Worm (Caenorhabditis elegans): Measurements from ENCODE around the gene clec-215.

clec-215 gene

DNA sequence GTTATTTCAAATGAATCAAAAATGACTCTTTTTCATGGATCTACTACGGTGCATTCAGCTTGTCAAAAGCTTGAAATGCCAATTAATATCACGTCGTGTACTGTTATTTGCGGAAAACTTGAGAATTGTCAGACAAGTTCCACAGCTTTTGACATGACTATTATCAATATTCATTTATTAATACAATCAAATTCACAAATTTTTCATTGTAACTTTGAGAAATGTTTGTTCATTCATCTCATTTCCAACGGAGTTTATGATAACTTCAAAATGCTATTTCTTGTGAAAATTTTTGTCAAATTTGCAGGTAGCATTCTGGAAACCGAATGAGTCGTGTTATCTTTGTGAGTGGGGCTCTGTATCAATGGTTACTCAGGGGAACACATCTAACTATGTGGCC is 6.0 kb downstream of the clec-215 start, which contains the start of gene C50E3.15:
C50E3.15 (plus strand) TSS at position 301 of the 400 bp plus-strand sequence.
- TF ChIP-seq nhr-11 (tag; optimal IDR thresholded peaks at IDR 0.05) (no peak), ceh-2 (tag; optimal IDR thresholded peaks at IDR 0.05) (no peak), fkh-6 (tag; optimal IDR thresholded peaks at IDR 0.05) (no peak)

DNA sequence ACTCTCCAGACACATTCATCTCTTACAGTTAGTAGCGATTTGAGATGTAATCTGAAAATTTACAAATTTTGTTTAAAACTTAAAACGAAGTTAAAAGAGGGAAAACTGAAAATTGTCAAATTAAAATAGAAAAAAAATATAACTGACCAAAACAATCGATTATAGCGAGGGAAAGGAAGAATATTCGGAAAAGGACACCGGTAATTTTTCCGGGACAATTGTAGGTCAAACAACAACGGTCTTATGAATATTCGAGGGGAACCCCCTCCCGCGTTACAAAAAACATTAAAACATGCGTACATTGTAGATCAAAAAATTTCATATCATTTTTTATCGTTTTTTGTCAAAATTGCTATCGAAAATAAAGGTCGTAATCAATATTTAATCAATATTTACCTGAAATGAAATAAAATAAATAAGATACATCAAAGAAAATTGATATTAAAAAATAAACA is 9.9 kb downstream of the clec-215 start, which contains the start of gene C50E3.12:
C50E3.12 (minus strand) TSS at position 51 of the 455 bp plus-strand sequence.
- TF ChIP-seq nfya-1 (tag; optimal IDR thresholded peaks at IDR 0.05) (no peak), nhr-232 (tag; optimal IDR thresholded peaks at IDR 0.05) (no peak), fax-1 (tag; optimal IDR thresholded peaks at IDR 0.05) (no peak), elt-2 (tag; optimal IDR thresholded peaks at IDR 0.05) (no peak), madf-2 (tag; optimal IDR thresholded peaks at IDR 0.05) (no peak), unc-3 (GFP tag; conservative IDR thresholded peaks at IDR 0.05) (no peak), unc-3 (tag; optimal IDR thresholded peaks at IDR 0.05) (no peak), ceh-45 (GFP tag; IDR thresholded peaks at IDR 0.05) (no peak), ceh-24 (tag; optimal IDR thresholded peaks at IDR 0.05) (no peak), dmd-4 (tag; optimal IDR thresholded peaks at IDR 0.05; ENCODE audit: borderline replicate concordance) (no peak), lim-6 (tag; optimal IDR thresholded peaks at IDR 0.05) (no peak), ceh-2 (tag; optimal IDR thresholded peaks at IDR 0.05) (no peak)

DNA sequence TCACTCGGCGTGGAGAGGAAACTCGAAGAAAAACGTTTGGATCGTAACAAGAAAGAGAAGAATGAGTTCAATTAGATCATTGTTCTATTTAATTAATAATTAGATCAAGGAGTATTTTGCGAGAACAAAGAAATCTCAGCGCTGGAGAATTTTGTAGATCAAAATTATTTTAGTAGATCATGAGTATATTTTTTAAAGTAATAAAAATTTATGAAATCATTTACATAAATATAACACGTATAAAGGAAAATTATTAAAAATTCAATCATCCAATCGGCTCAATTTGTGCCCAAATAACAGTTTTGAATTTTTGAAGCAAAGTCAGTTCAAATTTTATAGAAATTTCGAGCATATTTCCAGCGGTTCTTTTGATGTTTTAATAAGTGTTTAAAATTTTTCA is 12.0 kb downstream of the clec-215 start, which contains the start of gene C50E3.13:
C50E3.13 (minus strand) TSS at position 101 of the 400 bp plus-strand sequence.
- TF ChIP-seq ceh-48 (tag; optimal IDR thresholded peaks at IDR 0.05) (no peak), ceh-45 (GFP tag; IDR thresholded peaks at IDR 0.05) (no peak), mec-3 (tag; optimal IDR thresholded peaks at IDR 0.05; ENCODE audit: borderline replicate concordance) (no peak), tbx-2 (tag; optimal IDR thresholded peaks at IDR 0.05) (no peak), dve-1 (tag; optimal IDR thresholded peaks at IDR 0.05) (no peak), odd-2 (tag; optimal IDR thresholded peaks at IDR 0.05) (no peak), nhr-11 (tag; optimal IDR thresholded peaks at IDR 0.05) (no peak), ceh-9 (tag; optimal IDR thresholded peaks at IDR 0.05) (no peak), ets-4 (tag; optimal IDR thresholded peaks at IDR 0.05) (no peak), hlh-13 (GFP tag; optimal IDR thresholded peaks at IDR 0.05) (no peak), dmd-4 (tag; optimal IDR thresholded peaks at IDR 0.05; ENCODE audit: borderline replicate concordance) (no peak), rnt-1 (tag; optimal IDR thresholded peaks at IDR 0.05) (no peak), fax-1 (tag; optimal IDR thresholded peaks at IDR 0.05) (no peak), syd-9 (tag; optimal IDR thresholded peaks at IDR 0.05) (no peak), npax-4 (tag; optimal IDR thresholded peaks at IDR 0.05) (no peak), tbx-7 (tag; optimal IDR thresholded peaks at IDR 0.05) (no peak), pha-2 (tag; optimal IDR thresholded peaks at IDR 0.05) (no peak), ceh-24 (tag; optimal IDR thresholded peaks at IDR 0.05) (no peak)

DNA sequence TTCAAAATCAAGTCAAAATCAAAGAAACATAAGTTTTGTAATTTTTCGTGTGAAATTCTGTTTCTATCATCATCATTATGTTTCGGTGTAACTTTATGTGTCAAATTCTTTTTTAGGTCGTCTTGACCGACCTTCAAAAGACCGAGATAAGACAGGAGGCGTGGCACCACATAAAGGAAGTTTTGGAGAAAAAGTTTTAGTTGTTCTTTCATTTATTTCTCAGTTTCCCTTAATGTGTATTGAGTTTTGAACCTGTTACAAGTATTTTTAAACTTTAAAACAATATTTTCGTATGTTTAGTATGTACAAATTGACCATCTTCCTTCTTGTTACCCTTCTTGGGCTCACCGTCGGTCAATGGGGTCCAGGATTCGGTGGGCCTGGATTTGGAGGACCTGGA is 12.5 kb downstream of the clec-215 start, which contains the start of gene grsp-4:
grsp-4 (plus strand) TSS at position 301 of the 400 bp plus-strand sequence.
- TF ChIP-seq ceh-14 (tag; optimal IDR thresholded peaks at IDR 0.05) (no peak), lim-6 (tag; optimal IDR thresholded peaks at IDR 0.05) (no peak), nhr-11 (tag; optimal IDR thresholded peaks at IDR 0.05) (no peak), ceh-24 (tag; optimal IDR thresholded peaks at IDR 0.05) (no peak), ceh-6 (GFP tag; optimal IDR thresholded peaks at IDR 0.05) (no peak), sox-4 (tag; optimal IDR thresholded peaks at IDR 0.05) (no peak), unc-42 (tag; optimal IDR thresholded peaks at IDR 0.05) (no peak), unc-55 (GFP tag; optimal IDR thresholded peaks at IDR 0.05) (no peak), hlh-15 (tag; optimal IDR thresholded peaks at IDR 0.05) (no peak), ahr-1 (tag; optimal IDR thresholded peaks at IDR 0.05) (no peak), pha-4 (tag; optimal IDR thresholded peaks at IDR 0.05) (no peak), unc-3 (GFP tag; conservative IDR thresholded peaks at IDR 0.05) (no peak), unc-3 (tag; optimal IDR thresholded peaks at IDR 0.05) (no peak), pag-3 (tag; optimal IDR thresholded peaks at IDR 0.05; ENCODE audit: borderline replicate concordance) (no peak), nhr-232 (tag; optimal IDR thresholded peaks at IDR 0.05) (no peak)
